Comparison of ENCODE assay signal across 1 worm cellular context in the genomic region with DNA sequence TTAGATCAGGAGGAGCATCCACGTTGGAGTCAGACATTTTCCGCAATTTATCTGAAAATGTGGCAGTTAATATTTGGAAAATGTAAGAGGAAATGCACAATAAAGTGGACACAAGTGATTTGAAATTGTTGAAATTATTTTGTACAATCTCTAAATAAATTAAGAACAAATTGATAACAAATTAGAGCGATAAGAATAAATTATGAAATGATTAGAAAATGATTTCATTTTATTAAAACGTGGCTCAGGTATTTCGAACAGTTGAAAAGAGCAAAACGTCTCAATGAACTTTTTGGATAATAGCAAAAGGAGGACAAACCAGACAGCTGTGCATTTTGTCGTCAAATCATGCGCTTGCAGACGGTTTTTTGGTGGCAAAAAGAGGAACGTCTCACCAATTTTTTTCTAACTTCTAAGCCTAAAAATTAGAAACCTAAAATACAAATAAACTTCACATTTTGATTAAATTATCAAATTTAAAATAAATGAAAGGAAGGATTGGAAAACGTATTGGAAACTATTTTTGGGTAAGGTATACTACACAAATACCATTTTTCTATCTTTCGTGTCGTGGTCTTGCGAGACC.
TF ChIP-seq lines count a peak whose summit lies in the region.

Gene fbxa-65 (minus strand): TSS at position 51 of the 586 bp plus-strand sequence.

TF ChIP-seq in whole organism, L1 larva, 84 proteins besides CTCF, POLR2A, EP300 and RAD21 (continued from another document):
- TF ChIP-seq lin-39 (tag; optimal IDR thresholded peaks at IDR 0.05; lab: Kevin White, UChicago) (no peak), C04F5.9 (tag; optimal IDR thresholded peaks at IDR 0.05; lab: Kevin White, UChicago) (no peak), fos-1 (tag; optimal IDR thresholded peaks at IDR 0.05; lab: Kevin White, UChicago) (no peak), efl-3 (GFP tag; optimal IDR thresholded peaks at IDR 0.05; lab: Kevin White, UChicago) (no peak), rnt-1 (tag; optimal IDR thresholded peaks at IDR 0.05; lab: Kevin White, UChicago) (no peak), pag-3 (tag; optimal IDR thresholded peaks at IDR 0.05; lab: Kevin White, UChicago; ENCODE audit: borderline replicate concordance, insufficient read depth) (no peak), unc-86 (tag; optimal IDR thresholded peaks at IDR 0.05; lab: Kevin White, UChicago) (no peak), aly-2 (tag; optimal IDR thresholded peaks at IDR 0.05; lab: Kevin White, UChicago) (no peak), nhr-20 (tag; optimal IDR thresholded peaks at IDR 0.05; lab: Kevin White, UChicago) (peak; percentile 35), isw-1 (GFP tag; IDR thresholded peaks at IDR 0.05; lab: Robert Waterston, UW) (no peak), mdl-1 (tag; optimal IDR thresholded peaks at IDR 0.05; lab: Kevin White, UChicago) (no peak), skn-1 (tag; optimal IDR thresholded peaks at IDR 0.05; lab: Kevin White, UChicago) (no peak), sox-4 (tag; optimal IDR thresholded peaks at IDR 0.05; lab: Kevin White, UChicago) (no peak), mef-2 (tag; optimal IDR thresholded peaks at IDR 0.05; lab: Kevin White, UChicago) (no peak), unc-30 (tag; optimal IDR thresholded peaks at IDR 0.05; lab: Kevin White, UChicago) (no peak), ces-1 (GFP tag; optimal IDR thresholded peaks at IDR 0.05; lab: Kevin White, UChicago) (no peak), C34B4.2 (tag; optimal IDR thresholded peaks at IDR 0.05; lab: Kevin White, UChicago) (no peak), pqm-1 (tag; optimal IDR thresholded peaks at IDR 0.05; lab: Kevin White, UChicago) (no peak), unc-130 (tag; optimal IDR thresholded peaks at IDR 0.05; lab: Kevin White, UChicago) (no peak), sptf-1 (tag; optimal IDR thresholded peaks at IDR 0.05; lab: Kevin White, UChicago) (no peak), pax-3 (tag; optimal IDR thresholded peaks at IDR 0.05; lab: Kevin White, UChicago) (no peak), lin-15B (tag; optimal IDR thresholded peaks at IDR 0.05; lab: Kevin White, UChicago) (no peak), nhr-84 (tag; optimal IDR thresholded peaks at IDR 0.05; lab: Kevin White, UChicago) (no peak), elt-2 (tag; optimal IDR thresholded peaks at IDR 0.05; lab: Kevin White, UChicago) (no peak), unc-62 (GFP tag; optimal IDR thresholded peaks at IDR 0.05; lab: Kevin White, UChicago) (no peak), tlp-1 (tag; optimal IDR thresholded peaks at IDR 0.05; lab: Kevin White, UChicago) (no peak), Y116A8C.19 (tag; optimal IDR thresholded peaks at IDR 0.05; lab: Kevin White, UChicago; ENCODE audit: borderline replicate concordance) (no peak), egl-27 (tag; optimal IDR thresholded peaks at IDR 0.05; lab: Kevin White, UChicago) (no peak), zag-1 (tag; optimal IDR thresholded peaks at IDR 0.05; lab: Kevin White, UChicago) (no peak), hlh-4 (tag; optimal IDR thresholded peaks at IDR 0.05; lab: Kevin White, UChicago) (no peak), sup-37 (GFP tag; optimal IDR thresholded peaks at IDR 0.05; lab: Kevin White, UChicago) (no peak), lsy-2 (tag; optimal IDR thresholded peaks at IDR 0.05; lab: Kevin White, UChicago) (peak in 1 of 2 experiments; percentile 2), nhr-71 (tag; optimal IDR thresholded peaks at IDR 0.05; lab: Kevin White, UChicago) (peak; percentile 19), lin-35 (GFP tag; optimal IDR thresholded peaks at IDR 0.05; lab: Kevin White, UChicago) (peak in 1 of 2 experiments; percentile 20), dsc-1 (tag; optimal IDR thresholded peaks at IDR 0.05; lab: Kevin White, UChicago) (no peak), C16A3.4 (tag; optimal IDR thresholded peaks at IDR 0.05; lab: Kevin White, UChicago) (no peak), ztf-11 (tag; optimal IDR thresholded peaks at IDR 0.05; lab: Kevin White, UChicago) (no peak), blmp-1 (tag; optimal IDR thresholded peaks at IDR 0.05; lab: Kevin White, UChicago) (no peak), lin-13 (GFP tag; optimal IDR thresholded peaks at IDR 0.05; lab: Kevin White, UChicago) (no peak), nhr-12 (tag; optimal IDR thresholded peaks at IDR 0.05; lab: Kevin White, UChicago) (no peak), vab-15 (tag; optimal IDR thresholded peaks at IDR 0.05; lab: Kevin White, UChicago) (no peak), ceh-8 (GFP tag; optimal IDR thresholded peaks at IDR 0.05; lab: Kevin White, UChicago) (no peak), nhr-11 (tag; optimal IDR thresholded peaks at IDR 0.05; lab: Kevin White, UChicago) (no peak), jun-1 (tag; optimal IDR thresholded peaks at IDR 0.05; lab: Kevin White, UChicago) (no peak), alr-1 (tag; optimal IDR thresholded peaks at IDR 0.05; lab: Kevin White, UChicago; ENCODE audit: borderline replicate concordance) (no peak), lir-3 (tag; optimal IDR thresholded peaks at IDR 0.05; lab: Kevin White, UChicago; ENCODE audit: poor library complexity) (no peak), hpl-2 (GFP tag; optimal IDR thresholded peaks at IDR 0.05; lab: Kevin White, UChicago) (no peak), efl-1 (optimal IDR thresholded peaks at IDR 0.05; lab: Kevin White, UChicago) (peak; percentile 9 to 39), efl-1 (GFP tag; optimal IDR thresholded peaks at IDR 0.05 in 1 of 2; lab: Kevin White, UChicago) (peak; percentile 36 to 85), nhr-19 (GFP tag; conservative IDR thresholded peaks at IDR 0.05; lab: Robert Waterston, UW) (no peak), snu-23 (GFP tag; optimal IDR thresholded peaks at IDR 0.05; lab: Kevin White, UChicago) (peak; percentile 19), ceh-88 (GFP tag; IDR thresholded peaks at IDR 0.05; lab: Robert Waterston, UW) (no peak), hlh-17 (GFP tag; optimal IDR thresholded peaks at IDR 0.05; lab: Kevin White, UChicago; ENCODE audit: borderline replicate concordance) (no peak), nhr-28 (tag; optimal IDR thresholded peaks at IDR 0.05; lab: Kevin White, UChicago) (no peak), ceh-90 (tag; optimal IDR thresholded peaks at IDR 0.05; lab: Kevin White, UChicago) (no peak), aha-1 (tag; optimal IDR thresholded peaks at IDR 0.05; lab: Kevin White, UChicago) (no peak), lin-14 (GFP tag; optimal IDR thresholded peaks at IDR 0.05; lab: Kevin White, UChicago) (peak; percentile 34), snpc-4 (tag; optimal IDR thresholded peaks at IDR 0.05; lab: Kevin White, UChicago) (no peak), egl-13 (tag; optimal IDR thresholded peaks at IDR 0.05; lab: Kevin White, UChicago) (no peak), nhr-76 (tag; optimal IDR thresholded peaks at IDR 0.05; lab: Kevin White, UChicago) (no peak), dpl-1 (GFP tag; optimal IDR thresholded peaks at IDR 0.05; lab: Kevin White, UChicago) (peak in 2 of 3 experiments; percentile 28 to 47), elt-3 (tag; optimal IDR thresholded peaks at IDR 0.05; lab: Kevin White, UChicago) (no peak), tbx-2 (tag; optimal IDR thresholded peaks at IDR 0.05; lab: Kevin White, UChicago) (no peak)
